Worm (Caenorhabditis elegans) whole organism, early embryonic: ENCODE measurements around the gene Y45G5AM.5.

Experiments used
- B0310.2 ChIP-seq: sonication (generic microtip); optimal IDR thresholded peaks from 2 replicates; lab custom pipeline; 2016; ENCODE audit warnings: mild to moderate bottlenecking, missing genetic modification characterization, missing compliant biosample characterization
- F13C5.2 ChIP-seq: sonication (generic microtip); optimal IDR thresholded peaks from 2 replicates; lab custom pipeline; 2017; ENCODE audit warnings: mild to moderate bottlenecking, missing genetic modification characterization, inconsistent platforms, missing compliant biosample characterization
- ama-1 ChIP-seq: fragments of 150-350 bp; optimal IDR thresholded peaks from 2 replicates; lab custom pipeline; 2014
- ceh-13 ChIP-seq: fragments of 200-800 bp; sonication (Bioruptor generic); optimal IDR thresholded peaks from 2 replicates; lab custom pipeline; 2018; ENCODE audit warnings: mild to moderate bottlenecking, missing genetic modification characterization, missing compliant biosample characterization
- ceh-36 ChIP-seq: sonication (generic microtip); optimal IDR thresholded peaks from 2 replicates; lab custom pipeline; 2016; ENCODE audit warnings: missing genetic modification characterization, inconsistent platforms, missing compliant biosample characterization
- hmbx-1 ChIP-seq: sonication (generic microtip); optimal IDR thresholded peaks from 2 replicates; lab custom pipeline; 2016; ENCODE audit warnings: mild to moderate bottlenecking, missing genetic modification characterization, missing compliant biosample characterization

DNA sequence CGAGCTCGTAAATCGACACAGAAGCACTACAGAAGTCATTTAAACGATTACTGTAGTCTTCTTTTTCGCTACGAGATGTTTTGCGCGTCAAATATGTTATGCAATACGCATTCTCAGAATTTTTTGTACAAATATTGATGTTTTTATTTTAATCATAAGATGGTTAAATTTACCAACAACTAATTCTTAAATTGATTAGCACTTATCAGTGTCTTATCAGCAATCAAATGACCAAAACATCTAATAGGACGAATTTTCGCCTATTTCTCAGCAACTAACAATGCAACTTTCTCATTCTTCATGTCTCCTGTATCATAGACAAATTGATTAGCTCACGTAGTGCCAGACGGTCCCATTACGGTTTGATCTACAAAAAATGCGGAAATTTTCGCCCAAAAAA, 25.7 kb downstream of the Y45G5AM.5 start:
- TF ChIP-seq B0310.2 (tag; lab: Kevin White, UChicago) (no peak), ama-1 (lab: Kevin White, UChicago) (no peak), ceh-13 (no peak), hmbx-1 (tag; lab: Kevin White, UChicago) (no peak), F13C5.2 (tag; lab: Kevin White, UChicago) (no peak), ceh-36 (tag; lab: Kevin White, UChicago) (no peak)
